Worm (Caenorhabditis elegans): ENCODE measurements around the gene F59E12.15.

DNA sequence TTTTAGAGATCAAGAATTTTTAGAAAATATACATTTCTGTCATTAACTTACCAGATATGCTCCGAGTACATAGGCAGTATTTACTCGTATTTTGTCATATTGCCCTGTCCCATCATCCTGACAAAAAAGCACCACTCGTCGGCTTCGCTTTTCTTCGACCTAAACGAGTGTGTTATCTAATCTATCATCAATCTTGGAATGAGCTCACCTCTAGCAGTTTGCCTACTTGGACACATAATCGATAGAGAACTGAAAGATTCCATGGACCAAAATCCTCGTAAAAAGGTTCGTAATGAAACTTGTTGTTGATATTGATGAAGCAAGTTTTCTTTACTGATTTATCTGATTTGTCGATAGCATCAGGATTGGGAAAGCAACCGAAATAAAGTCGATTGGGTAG, 35.3 kb downstream of the F59E12.15 start:
- no peak for TF ChIP-seq pha-4 (tag; optimal IDR thresholded peaks at IDR 0.05)
- TF ChIP-seq dpff-1 (tag; optimal IDR thresholded peaks at IDR 0.05) = no peak
- TF ChIP-seq cebp-2 (GFP tag; IDR thresholded peaks at IDR 0.05) = no peak
- no peak for TF ChIP-seq ets-4 (GFP tag; optimal IDR thresholded peaks at IDR 0.05)
- TF ChIP-seq let-607 (tag; optimal IDR thresholded peaks at IDR 0.05) = no peak
- no peak for TF ChIP-seq F49E8.2 (tag; optimal IDR thresholded peaks at IDR 0.05; ENCODE audit: insufficient read depth)
- TF ChIP-seq lag-1 (GFP tag; IDR thresholded peaks at IDR 0.05) = no peak
- no peak for TF ChIP-seq nhr-90 (tag; optimal IDR thresholded peaks at IDR 0.05)
- TF ChIP-seq ztf-25 (GFP tag; IDR thresholded peaks at IDR 0.05) = no peak
- TF ChIP-seq F37B4.10 (GFP tag; IDR thresholded peaks at IDR 0.05) = no peak
- TF ChIP-seq ceh-40 (GFP tag; IDR thresholded peaks at IDR 0.05) = no peak
- no peak for TF ChIP-seq ceh-91 (GFP tag; IDR thresholded peaks at IDR 0.05)
- no peak for TF ChIP-seq C17E4.6 (GFP tag; IDR thresholded peaks at IDR 0.05)
- TF ChIP-seq nfya-1 (tag; optimal IDR thresholded peaks at IDR 0.05; ENCODE audit: borderline replicate concordance, insufficient read depth) = no peak
